Worm (Caenorhabditis elegans) whole organism, late embryonic: ENCODE measurements around the gene F35G2.3.
"Not testable (repeated sequence)": the region's sequence is repeated elsewhere in the genome, so short reads cannot be mapped to it uniquely, and the experiment has no call there.

Experiments
- C38D4.7 ChIP-seq: fragments of 200-800 bp; sonication (Bioruptor generic); optimal IDR thresholded peaks from 2 replicates; lab custom pipeline; 2018; ENCODE audit warnings: mild to moderate bottlenecking, missing genetic modification characterization, moderate library complexity, missing compliant biosample characterization
- T23F11.4 ChIP-seq: fragments of 200-800 bp; sonication (Bioruptor generic); optimal IDR thresholded peaks from 2 replicates; lab custom pipeline; 2018; ENCODE audit warnings: mild to moderate bottlenecking, missing genetic modification characterization, missing compliant biosample characterization
- ama-1 ChIP-seq: fragments of 150-350 bp; optimal IDR thresholded peaks from 2 replicates; lab custom pipeline; 2014
- ceh-14 ChIP-seq: sonication (generic microtip); optimal IDR thresholded peaks from 2 replicates; lab custom pipeline; 2016; ENCODE audit warnings: missing genotype, missing genetic modification characterization, missing compliant biosample characterization
- ceh-18 ChIP-seq: sonication (generic microtip); optimal IDR thresholded peaks from 2 replicates; lab custom pipeline; 2016; ENCODE audit warnings: missing genetic modification characterization, missing compliant biosample characterization
- ceh-19 ChIP-seq: fragments of 200-800 bp; sonication (Bioruptor generic); optimal IDR thresholded peaks from 2 replicates; lab custom pipeline; 2018; ENCODE audit warnings: mild to moderate bottlenecking, missing genetic modification characterization, missing compliant biosample characterization
- ceh-22 ChIP-seq: sonication (generic microtip); optimal IDR thresholded peaks from 2 replicates; lab custom pipeline; 2017; ENCODE audit warnings: missing biosample characterization, missing genetic modification characterization
- ceh-24 ChIP-seq: sonication (generic microtip); optimal IDR thresholded peaks from 2 replicates; lab custom pipeline; 2016; ENCODE audit warnings: mild to moderate bottlenecking, missing genetic modification characterization, missing compliant biosample characterization
- ceh-31 ChIP-seq: sonication (generic microtip); optimal IDR thresholded peaks from 2 replicates; lab custom pipeline; 2016; ENCODE audit warnings: missing genetic modification characterization, missing compliant biosample characterization
- ceh-34 ChIP-seq: sonication (generic microtip); optimal IDR thresholded peaks from 2 replicates; lab custom pipeline; 2016; ENCODE audit warnings: mild to moderate bottlenecking, missing genetic modification characterization, missing compliant biosample characterization
- che-1 ChIP-seq: sonication (generic microtip); optimal IDR thresholded peaks from 2 replicates; lab custom pipeline; 2016; ENCODE audit warnings: mild to moderate bottlenecking, missing genetic modification characterization, missing compliant biosample characterization
- dmd-4 ChIP-seq: sonication (generic microtip); optimal IDR thresholded peaks from 2 replicates; lab custom pipeline; 2016; ENCODE audit warnings: borderline replicate concordance, missing genetic modification characterization, missing compliant biosample characterization
- dve-1 ChIP-seq: sonication (generic microtip); optimal IDR thresholded peaks from 2 replicates; lab custom pipeline; 2017; ENCODE audit warnings: antibody characterized with exemption, mild to moderate bottlenecking, missing genetic modification characterization, missing compliant biosample characterization
- elt-2 ChIP-seq: sonication (generic microtip); optimal IDR thresholded peaks from 2 replicates; lab custom pipeline; 2016; ENCODE audit warnings: missing genetic modification reagents, missing genetic modification characterization, missing compliant biosample characterization
- elt-4 ChIP-seq: sonication (generic microtip); optimal IDR thresholded peaks from 2 replicates; lab custom pipeline; 2016; ENCODE audit warnings: missing genetic modification characterization, missing compliant biosample characterization
- fkh-10 ChIP-seq: fragments of 150-350 bp; optimal IDR thresholded peaks from 2 replicates; lab custom pipeline; 2014; ENCODE audit warnings: missing biosample characterization, missing genetic modification reagents, missing genetic modification characterization
- hlh-13 ChIP-seq: fragments of 200-800 bp; sonication (Bioruptor generic); optimal IDR thresholded peaks from 2 replicates; lab custom pipeline; 2018; ENCODE audit warnings: mild to moderate bottlenecking, missing genetic modification characterization, missing compliant biosample characterization
- hlh-6 ChIP-seq: sonication (generic microtip); optimal IDR thresholded peaks from 2 replicates; lab custom pipeline; 2016; ENCODE audit warnings: missing genotype, missing genetic modification characterization, missing compliant biosample characterization
- hlh-8 ChIP-seq: sonication (generic microtip); optimal IDR thresholded peaks from 2 replicates; lab custom pipeline; 2016; ENCODE audit warnings: missing genotype, missing genetic modification characterization, missing compliant biosample characterization
- nfya-1 ChIP-seq: sonication (generic microtip); optimal IDR thresholded peaks from 2 replicates; lab custom pipeline; 2017; ENCODE audit warnings: missing genetic modification characterization, mild to moderate bottlenecking, missing compliant biosample characterization, antibody characterized with exemption, moderate library complexity
- npax-4 ChIP-seq: sonication (generic microtip); optimal IDR thresholded peaks from 2 replicates; lab custom pipeline; 2016; ENCODE audit warnings: missing genetic modification characterization, missing compliant biosample characterization
- pat-9 ChIP-seq: fragments of 200-800 bp; sonication (Bioruptor generic); optimal IDR thresholded peaks from 2 replicates; lab custom pipeline; 2018; ENCODE audit warnings: mild to moderate bottlenecking, missing genetic modification characterization, moderate library complexity, missing compliant biosample characterization
- pha-4 ChIP-seq: fragments of 150-350 bp; optimal IDR thresholded peaks from 2 replicates; lab custom pipeline; 2018; ENCODE audit warnings: missing biosample characterization, missing genetic modification reagents, missing genetic modification characterization
- pros-1 ChIP-seq: fragments of 150-350 bp; optimal IDR thresholded peaks from 2 replicates; lab custom pipeline; 2014; ENCODE audit warnings: missing biosample characterization, missing genetic modification reagents, missing genetic modification characterization
- rnt-1 ChIP-seq: sonication (generic microtip); optimal IDR thresholded peaks from 2 replicates; lab custom pipeline; 2016; ENCODE audit warnings: missing genetic modification characterization, missing compliant biosample characterization
- syd-9 ChIP-seq: sonication (generic microtip); optimal IDR thresholded peaks from 2 replicates; lab custom pipeline; 2016; ENCODE audit warnings: mild to moderate bottlenecking, missing genetic modification characterization, moderate library complexity, missing compliant biosample characterization
- tbx-2 ChIP-seq: sonication (generic microtip); optimal IDR thresholded peaks from 2 replicates; lab custom pipeline; 2016; ENCODE audit warnings: missing genetic modification characterization, missing compliant biosample characterization
- unc-42 ChIP-seq: sonication (generic microtip); optimal IDR thresholded peaks from 2 replicates; lab custom pipeline; 2016; ENCODE audit warnings: missing genotype, missing genetic modification characterization, missing compliant biosample characterization
- unc-55 ChIP-seq: sonication (generic microtip); optimal IDR thresholded peaks from 2 replicates; lab custom pipeline; 2017; ENCODE audit warnings: missing biosample characterization, missing genetic modification reagents, missing genetic modification characterization

F35G2.3 gene

DNA sequence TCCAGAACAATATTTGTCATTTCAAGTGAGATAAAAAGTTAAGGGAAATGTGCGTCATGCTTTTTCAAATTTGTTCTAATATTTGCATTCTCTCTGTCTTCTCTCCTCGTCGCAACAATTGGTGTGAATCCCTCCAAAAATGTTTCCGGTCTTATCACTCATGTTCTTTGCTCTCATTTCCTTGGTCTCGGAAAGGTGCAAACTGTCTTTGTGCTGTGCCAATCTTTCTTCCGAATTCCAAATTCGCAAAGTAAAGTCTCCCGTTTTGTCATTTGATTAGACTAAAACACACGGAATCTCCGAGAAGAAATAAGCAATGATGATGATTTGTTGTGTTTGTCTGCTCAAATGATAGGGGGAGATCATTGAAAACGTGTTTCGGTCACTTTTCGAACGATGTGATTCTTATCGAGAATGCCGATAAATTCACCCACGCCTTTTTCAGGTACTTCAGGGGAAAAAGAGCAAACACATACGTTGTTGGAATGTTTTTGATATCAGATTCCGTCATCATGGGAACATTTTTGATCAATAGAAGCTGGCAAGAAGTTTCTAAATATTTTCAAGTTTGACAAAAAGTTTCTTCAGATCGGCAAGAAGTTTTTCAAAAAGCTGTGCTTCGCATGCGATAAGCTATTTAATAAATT, 43.9 kb upstream of the F35G2.3 start:
- TF ChIP-seq che-1 (tag; lab: Kevin White, UChicago) (no peak), hlh-6 (tag; lab: Kevin White, UChicago) (no peak), rnt-1 (no peak), ceh-31 (tag; lab: Kevin White, UChicago) (no peak), pat-9 (tag; lab: Kevin White, UChicago) (no peak), hlh-13 (GFP tag; lab: Kevin White, UChicago) (no peak), syd-9 (tag; lab: Kevin White, UChicago) (no peak)
- TF ChIP-seq, all 69 proteins: peak for 0

DNA sequence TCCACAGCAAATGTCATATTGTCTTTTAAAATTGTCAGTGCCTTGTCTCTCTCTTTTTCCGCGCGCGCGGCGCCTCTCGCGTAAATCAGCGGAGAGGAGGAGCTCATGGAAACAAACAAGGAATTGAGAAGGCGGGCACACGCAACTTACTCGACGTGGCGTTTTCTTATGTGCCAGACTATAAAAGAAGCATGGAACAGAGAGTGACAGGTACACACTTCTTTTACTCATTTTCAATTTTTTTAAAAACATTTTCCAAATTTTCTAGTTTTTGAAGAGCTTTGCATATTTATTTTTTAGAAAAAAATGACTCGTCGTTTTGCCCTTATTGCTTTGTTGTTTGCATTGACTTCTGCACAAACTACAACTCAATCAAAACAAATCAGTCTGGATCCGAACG, 41.5 kb upstream of the F35G2.3 start, which contains the start of gene F20B10.3:
Gene F20B10.3 (plus strand): TSS at position 301 of the 400 bp plus-strand sequence.
- TF ChIP-seq tbx-2: no peak
- TF ChIP-seq ceh-24 (tag; lab: Kevin White, UChicago): no peak
- TF ChIP-seq T23F11.4: no peak
- TF ChIP-seq C38D4.7 (GFP tag; lab: Kevin White, UChicago): no peak
- TF ChIP-seq ceh-14 (tag; lab: Kevin White, UChicago): no peak
- TF ChIP-seq pha-4: no peak
- TF ChIP-seq nfya-1: no peak
- TF ChIP-seq dve-1 (tag; lab: Kevin White, UChicago): no peak

DNA sequence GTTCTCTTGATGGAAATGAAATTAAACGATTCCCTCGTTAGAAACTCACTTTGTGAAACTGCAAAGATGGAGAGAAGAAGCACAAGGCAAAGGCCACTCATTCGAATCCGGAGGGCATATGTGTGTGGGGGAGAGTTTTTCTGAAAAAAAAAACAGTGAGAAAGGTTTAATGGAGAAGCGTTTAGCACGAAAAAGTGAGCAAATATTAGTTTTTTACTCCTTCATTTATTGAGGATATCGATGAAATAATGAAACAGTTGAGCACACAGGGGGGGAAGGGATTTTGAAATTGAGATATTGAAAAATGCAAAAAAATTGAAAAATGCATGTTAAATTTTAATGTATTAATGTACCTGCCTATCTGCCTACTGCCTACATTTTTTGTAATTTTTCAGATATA, 31.2 kb upstream of the F35G2.3 start, which contains the start of gene nlr-1:
Gene nlr-1 (minus strand): TSS at position 101 of the 400 bp plus-strand sequence.
- TF ChIP-seq hlh-8 (tag; lab: Kevin White, UChicago); pros-1; ceh-34 (tag; lab: Kevin White, UChicago): not testable (repeated sequence)

DNA sequence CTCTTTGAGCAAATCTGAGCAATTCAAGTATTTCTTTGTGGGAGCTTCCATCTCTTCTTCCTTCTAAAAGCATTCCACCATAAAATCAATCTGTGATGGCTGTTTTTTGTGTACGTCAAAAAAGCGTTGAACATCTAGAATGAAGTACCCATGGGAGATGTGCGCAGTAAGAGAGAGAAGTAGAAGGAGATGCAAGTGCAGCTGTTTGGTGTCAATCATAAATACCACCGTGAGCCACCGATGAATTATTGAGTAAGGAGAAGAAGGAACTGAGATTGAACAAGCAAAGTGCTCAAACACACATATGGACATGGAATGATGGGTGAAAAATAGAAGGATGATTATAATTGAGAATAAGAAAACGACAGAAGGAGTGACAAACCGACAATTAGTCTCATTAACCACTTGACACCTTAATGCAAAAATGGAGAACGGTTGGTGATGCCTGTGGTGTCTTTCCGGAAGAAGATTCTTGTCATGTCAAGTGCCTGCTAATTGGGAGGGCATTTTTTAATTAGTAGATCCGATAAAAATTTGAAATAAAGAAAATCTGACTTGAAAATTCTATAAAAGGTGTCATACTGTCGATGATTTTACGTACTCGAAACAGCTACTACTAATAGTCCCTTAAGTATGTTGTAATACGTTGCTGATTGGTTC, 17.2 kb upstream of the F35G2.3 start:
- TF ChIP-seq unc-42 (peak; percentile 7), ama-1 (no peak), unc-55 (GFP tag; lab: Kevin White, UChicago) (peak; percentile 85)

DNA sequence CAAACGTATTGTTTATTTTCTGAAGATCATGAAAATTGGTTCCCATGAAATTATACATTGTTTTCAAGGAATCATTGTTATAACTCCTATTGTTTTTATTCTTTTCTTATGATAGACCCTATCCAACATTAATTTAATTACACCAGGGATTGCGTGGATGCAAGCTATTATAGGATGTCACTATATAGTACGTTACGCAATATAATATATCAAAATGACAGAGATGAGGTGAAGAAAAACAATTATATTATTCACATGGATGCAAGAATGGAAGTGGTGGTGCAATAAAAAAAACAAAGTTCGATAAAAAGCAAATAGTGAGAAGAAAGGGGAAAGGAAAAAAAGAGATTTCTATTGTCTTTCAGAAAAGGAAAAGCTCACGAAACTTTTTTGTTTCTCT, 16.1 kb upstream of the F35G2.3 start:
- TF ChIP-seq npax-4 (tag; lab: Kevin White, UChicago): no peak
- TF ChIP-seq ceh-22 (tag; lab: Kevin White, UChicago): no peak
- no peak for TF ChIP-seq dmd-4 (tag; lab: Kevin White, UChicago)
- TF ChIP-seq ceh-18 (tag; lab: Kevin White, UChicago): no peak
- no peak for TF ChIP-seq nfya-1
- no peak for TF ChIP-seq pros-1
- TF ChIP-seq fkh-10 (GFP tag; lab: Kevin White, UChicago): no peak
- no peak for TF ChIP-seq ceh-19 (GFP tag; lab: Kevin White, UChicago)
- TF ChIP-seq unc-55 (GFP tag; lab: Kevin White, UChicago): no peak

DNA sequence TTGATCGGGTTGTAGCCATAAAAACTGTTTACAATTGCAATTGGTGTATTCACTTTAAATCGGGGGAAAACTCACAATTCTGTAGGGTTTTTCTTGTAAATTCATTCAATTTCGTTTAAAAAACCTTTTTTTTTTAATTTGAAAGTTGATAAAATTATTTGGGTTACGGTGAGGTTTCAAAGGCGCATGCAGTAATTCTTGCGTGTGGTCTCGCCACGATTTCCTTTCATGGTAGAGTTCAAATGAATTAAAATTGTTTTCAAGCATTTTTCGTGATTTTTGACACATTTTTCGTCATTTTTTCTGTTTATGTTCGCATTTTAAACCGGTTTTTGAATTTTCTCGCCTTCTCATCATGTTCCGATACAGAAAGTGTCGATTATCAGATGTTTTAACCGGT, 14.8 kb upstream of the F35G2.3 start:
- TF ChIP-seq hlh-6 (tag; lab: Kevin White, UChicago) (no peak), ceh-24 (tag; lab: Kevin White, UChicago) (no peak), ceh-19 (GFP tag; lab: Kevin White, UChicago) (no peak), elt-4 (tag; lab: Kevin White, UChicago) (no peak), ceh-14 (tag; lab: Kevin White, UChicago) (no peak)
- TF ChIP-seq, all 69 proteins: peak for 0

DNA sequence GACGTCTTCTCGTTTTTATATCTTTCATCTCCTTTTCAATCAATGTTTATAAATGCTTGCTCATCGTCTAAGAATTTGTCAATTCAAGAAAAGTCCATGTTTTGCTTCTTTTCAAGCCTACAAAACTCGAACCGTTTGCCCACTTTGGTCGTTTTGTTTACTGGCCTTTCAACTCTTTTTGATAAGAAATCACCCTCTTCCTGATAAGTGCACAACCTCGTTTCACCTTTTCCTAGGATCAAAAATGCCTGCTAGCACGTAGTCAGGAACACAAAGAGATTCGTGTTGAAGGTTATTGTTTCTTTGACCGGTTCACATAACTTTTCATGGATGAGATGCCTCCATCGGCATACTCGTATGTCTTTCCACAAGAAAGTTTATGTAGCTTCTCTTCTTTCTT, 12.8 kb upstream of the F35G2.3 start:
- TF ChIP-seq elt-2 (tag; lab: Kevin White, UChicago): peak; percentile 36
- TF ChIP-seq ceh-24 (tag; lab: Kevin White, UChicago): no peak
